Worm (Caenorhabditis elegans): ENCODE data around the gene sta-2.

sta-2 gene

ce11 chrV:9713532-9713931 is 27.5 kb upstream of the sta-2 start, which contains the start of gene F40F9.10:
Gene F40F9.10 (minus strand): TSS chrV:9713632.
- no peak for TF ChIP-seq ztf-4 (tag; optimal IDR thresholded peaks at IDR 0.05)
- no peak for TF ChIP-seq nhr-20 (tag; optimal IDR thresholded peaks at IDR 0.05)
- no peak for TF ChIP-seq unc-62 (GFP tag; optimal IDR thresholded peaks at IDR 0.05)
- no peak for TF ChIP-seq nhr-84 (tag; optimal IDR thresholded peaks at IDR 0.05)
- no peak for TF ChIP-seq nhr-47 (tag; optimal IDR thresholded peaks at IDR 0.05)
- no peak for TF ChIP-seq lin-13 (GFP tag; optimal IDR thresholded peaks at IDR 0.05)
- no peak for TF ChIP-seq egl-27 (tag; optimal IDR thresholded peaks at IDR 0.05)
- no peak for TF ChIP-seq jun-1 (tag; optimal IDR thresholded peaks at IDR 0.05)
- no peak for TF ChIP-seq C16A3.4 (tag; optimal IDR thresholded peaks at IDR 0.05)
- TF ChIP-seq sptf-1 (tag; optimal IDR thresholded peaks at IDR 0.05) = no peak
- no peak for TF ChIP-seq ceh-90 (tag; optimal IDR thresholded peaks at IDR 0.05)
- TF ChIP-seq grh-1 (GFP tag; IDR thresholded peaks at IDR 0.05) = no peak
- TF ChIP-seq ces-1 (GFP tag; optimal IDR thresholded peaks at IDR 0.05) = no peak
- no peak for TF ChIP-seq mef-2 (tag; optimal IDR thresholded peaks at IDR 0.05)
- no peak for TF ChIP-seq lir-3 (tag; optimal IDR thresholded peaks at IDR 0.05; ENCODE audit: poor library complexity)
- TF ChIP-seq xbp-1 (tag; optimal IDR thresholded peaks at IDR 0.05) = no peak
- no peak for TF ChIP-seq ceh-82 (tag; optimal IDR thresholded peaks at IDR 0.05)
- no peak for TF ChIP-seq vab-15 (tag; optimal IDR thresholded peaks at IDR 0.05)

- TF ChIP-seq sox-4 (tag; optimal IDR thresholded peaks at IDR 0.05) = no peak
- TF ChIP-seq dsc-1 (tag; optimal IDR thresholded peaks at IDR 0.05) = no peak
- TF ChIP-seq nhr-20 (tag; optimal IDR thresholded peaks at IDR 0.05) = no peak
- TF ChIP-seq ces-1 (GFP tag; optimal IDR thresholded peaks at IDR 0.05) = no peak
- no peak for TF ChIP-seq isw-1 (GFP tag; IDR thresholded peaks at IDR 0.05)
- TF ChIP-seq elt-2 (tag; optimal IDR thresholded peaks at IDR 0.05) = no peak
- TF ChIP-seq ztf-4 (tag; optimal IDR thresholded peaks at IDR 0.05) = no peak
- TF ChIP-seq zag-1 (tag; optimal IDR thresholded peaks at IDR 0.05) = no peak
- TF ChIP-seq tbx-2 (tag; optimal IDR thresholded peaks at IDR 0.05) = no peak
- TF ChIP-seq irx-1 (tag; optimal IDR thresholded peaks at IDR 0.05) = no peak
- no peak for TF ChIP-seq lin-14 (GFP tag; optimal IDR thresholded peaks at IDR 0.05)
- no peak for TF ChIP-seq jun-1 (tag; optimal IDR thresholded peaks at IDR 0.05)
- no peak for TF ChIP-seq C34B4.2 (tag; optimal IDR thresholded peaks at IDR 0.05)
- TF ChIP-seq pqm-1 (tag; optimal IDR thresholded peaks at IDR 0.05) = no peak
- no peak for TF ChIP-seq mdl-1 (tag; optimal IDR thresholded peaks at IDR 0.05)
These were observed 26.1 kb upstream of the sta-2 start, which contains the start of gene F40F9.3 for ce11 chrV:9714909-9715308. Gene F40F9.3 (plus strand): TSS chrV:9715209.

- TF ChIP-seq efl-1 (optimal IDR thresholded peaks at IDR 0.05) = no peak
- no peak for TF ChIP-seq efl-1 (GFP tag; optimal IDR thresholded peaks at IDR 0.05 in 1 of 2)
- TF ChIP-seq sup-37 (GFP tag; optimal IDR thresholded peaks at IDR 0.05) = no peak
- no peak for TF ChIP-seq hlh-4 (tag; optimal IDR thresholded peaks at IDR 0.05)
- no peak for TF ChIP-seq ceh-8 (GFP tag; optimal IDR thresholded peaks at IDR 0.05)
- TF ChIP-seq Y116A8C.19 (tag; optimal IDR thresholded peaks at IDR 0.05; ENCODE audit: borderline replicate concordance) = no peak
- TF ChIP-seq lin-14 (GFP tag; optimal IDR thresholded peaks at IDR 0.05) = no peak
- no peak for TF ChIP-seq isw-1 (GFP tag; IDR thresholded peaks at IDR 0.05)
- no peak for TF ChIP-seq tlp-1 (tag; optimal IDR thresholded peaks at IDR 0.05)
- no peak for TF ChIP-seq mep-1 (tag; optimal IDR thresholded peaks at IDR 0.05)
- TF ChIP-seq blmp-1 (tag; optimal IDR thresholded peaks at IDR 0.05) = no peak
- no peak for TF ChIP-seq dpl-1 (GFP tag; optimal IDR thresholded peaks at IDR 0.05)
- TF ChIP-seq hlh-17 (GFP tag; optimal IDR thresholded peaks at IDR 0.05; ENCODE audit: borderline replicate concordance) = no peak
- TF ChIP-seq lsy-2 (tag; optimal IDR thresholded peaks at IDR 0.05) = no peak
- TF ChIP-seq C34B4.2 (tag; optimal IDR thresholded peaks at IDR 0.05) = no peak
These were observed 24.6 kb upstream of the sta-2 start, which contains the start of gene str-188 for ce11 chrV:9716397-9716796. Gene str-188 (plus strand): TSS chrV:9716697.

All from whole organism, L1 larva.